Worm (Caenorhabditis elegans) whole organism, late embryonic: Measurements from ENCODE around the gene mrpl-20.

Experiments used
- C08G9.2 ChIP-seq: sonication (generic microtip); optimal IDR thresholded peaks from 2 replicates; lab custom pipeline; 2016; ENCODE audit warnings: mild to moderate bottlenecking, missing genetic modification characterization, moderate library complexity, missing compliant biosample characterization
- F13H6.1 ChIP-seq: sonication (generic microtip); optimal IDR thresholded peaks from 2 replicates; lab custom pipeline; 2016; ENCODE audit warnings: missing genetic modification characterization, missing compliant biosample characterization
- K09A11.1 ChIP-seq: sonication (generic microtip); optimal IDR thresholded peaks from 2 replicates; lab custom pipeline; 2017; ENCODE audit warnings: antibody characterized with exemption, mild to moderate bottlenecking, missing genetic modification characterization, missing compliant biosample characterization; ENCODE audit not compliant: insufficient read depth
- T23F11.4 ChIP-seq: fragments of 200-800 bp; sonication (Bioruptor generic); optimal IDR thresholded peaks from 2 replicates; lab custom pipeline; 2018; ENCODE audit warnings: mild to moderate bottlenecking, missing genetic modification characterization, missing compliant biosample characterization
- ahr-1 ChIP-seq: sonication (generic microtip); optimal IDR thresholded peaks from 2 replicates; lab custom pipeline; 2016; ENCODE audit warnings: missing genetic modification characterization, missing compliant biosample characterization
- ama-1 ChIP-seq: fragments of 150-350 bp; optimal IDR thresholded peaks from 2 replicates; lab custom pipeline; 2014
- ceh-2 ChIP-seq: sonication (generic microtip); optimal IDR thresholded peaks from 2 replicates; lab custom pipeline; 2016; ENCODE audit warnings: missing genotype, missing genetic modification characterization, missing compliant biosample characterization
- ceh-48 ChIP-seq: sonication (generic microtip); optimal IDR thresholded peaks from 2 replicates; lab custom pipeline; 2016; ENCODE audit warnings: missing genetic modification characterization, inconsistent platforms, missing compliant biosample characterization
- dmd-4 ChIP-seq: sonication (generic microtip); optimal IDR thresholded peaks from 2 replicates; lab custom pipeline; 2016; ENCODE audit warnings: borderline replicate concordance, missing genetic modification characterization, missing compliant biosample characterization
- elt-4 ChIP-seq: sonication (generic microtip); optimal IDR thresholded peaks from 2 replicates; lab custom pipeline; 2016; ENCODE audit warnings: missing genetic modification characterization, missing compliant biosample characterization
- hlh-15 ChIP-seq: sonication (generic microtip); optimal IDR thresholded peaks from 2 replicates; lab custom pipeline; 2016; ENCODE audit warnings: missing genetic modification characterization, missing compliant biosample characterization
- hlh-6 ChIP-seq: sonication (generic microtip); optimal IDR thresholded peaks from 2 replicates; lab custom pipeline; 2016; ENCODE audit warnings: missing genotype, missing genetic modification characterization, missing compliant biosample characterization
- hlh-8 ChIP-seq: sonication (generic microtip); optimal IDR thresholded peaks from 2 replicates; lab custom pipeline; 2016; ENCODE audit warnings: missing genotype, missing genetic modification characterization, missing compliant biosample characterization
- lin-11 ChIP-seq: fragments of 200-800 bp; sonication (Bioruptor generic); optimal IDR thresholded peaks from 2 replicates; lab custom pipeline; 2018; ENCODE audit warnings: mild to moderate bottlenecking, missing genetic modification characterization, missing compliant biosample characterization
- mec-3 ChIP-seq: sonication (generic microtip); optimal IDR thresholded peaks from 2 replicates; lab custom pipeline; 2016; ENCODE audit warnings: borderline replicate concordance, missing genetic modification characterization, missing compliant biosample characterization
- nfya-1 ChIP-seq: sonication (generic microtip); optimal IDR thresholded peaks from 2 replicates; lab custom pipeline; 2017; ENCODE audit warnings: missing genetic modification characterization, mild to moderate bottlenecking, missing compliant biosample characterization, antibody characterized with exemption, moderate library complexity
- nhr-11 ChIP-seq: fragments of 150-350 bp; optimal IDR thresholded peaks from 2 replicates; lab custom pipeline; 2014; ENCODE audit warnings: missing biosample characterization, missing genetic modification characterization
- nhr-232 ChIP-seq: sonication (generic microtip); optimal IDR thresholded peaks from 2 replicates; lab custom pipeline; 2016; ENCODE audit warnings: missing genetic modification characterization, missing compliant biosample characterization
- pat-9 ChIP-seq: fragments of 200-800 bp; sonication (Bioruptor generic); optimal IDR thresholded peaks from 2 replicates; lab custom pipeline; 2018; ENCODE audit warnings: mild to moderate bottlenecking, missing genetic modification characterization, moderate library complexity, missing compliant biosample characterization
- pha-4 ChIP-seq: fragments of 150-350 bp; optimal IDR thresholded peaks from 2 replicates; lab custom pipeline; 2018; ENCODE audit warnings: missing biosample characterization, missing genetic modification reagents, missing genetic modification characterization
- pqm-1 ChIP-seq: sonication (generic microtip); optimal IDR thresholded peaks from 2 replicates; lab custom pipeline; 2016; ENCODE audit warnings: missing genetic modification characterization, missing compliant biosample characterization
- ref-2 ChIP-seq: sonication (generic microtip); optimal IDR thresholded peaks from 2 replicates; lab custom pipeline; 2016; ENCODE audit warnings: missing genetic modification characterization, missing compliant biosample characterization
- rnt-1 ChIP-seq: sonication (generic microtip); optimal IDR thresholded peaks from 2 replicates; lab custom pipeline; 2016; ENCODE audit warnings: missing genetic modification characterization, missing compliant biosample characterization
- sdc-2 ChIP-seq: sonication (generic microtip); optimal IDR thresholded peaks from 2 replicates; lab custom pipeline; 2016; ENCODE audit warnings: missing genotype, missing genetic modification characterization, missing compliant biosample characterization
- sox-2 ChIP-seq: fragments of 200-800 bp; sonication (Bioruptor generic); IDR thresholded peaks from 2 replicates; pipeline ENCODE4 v1.3.6; 2022; ENCODE audit warnings: missing genetic modification reagents, missing genetic modification characterization, missing compliant biosample characterization
- syd-9 ChIP-seq: sonication (generic microtip); optimal IDR thresholded peaks from 2 replicates; lab custom pipeline; 2016; ENCODE audit warnings: mild to moderate bottlenecking, missing genetic modification characterization, moderate library complexity, missing compliant biosample characterization
- zip-5 ChIP-seq: sonication (generic microtip); optimal IDR thresholded peaks from 2 replicates; lab custom pipeline; 2016; ENCODE audit warnings: missing genetic modification characterization, missing compliant biosample characterization

mrpl-20 gene

ce11 chrII:13315637-13316523 lies 22.2 kb upstream of the mrpl-20 start:
- TF ChIP-seq dmd-4 (tag; lab: Kevin White, UChicago) (no peak), ref-2 (tag; lab: Kevin White, UChicago) (no peak), ama-1 (lab: Kevin White, UChicago) (no peak), F13H6.1 (no peak), ceh-48 (tag; lab: Kevin White, UChicago) (peak; percentile 98), zip-5 (tag; lab: Kevin White, UChicago) (no peak)

ce11 chrII:13316630-13317029 lies 21.5 kb upstream of the mrpl-20 start:
- TF ChIP-seq ref-2 (tag; lab: Kevin White, UChicago) (no peak), mec-3 (tag; lab: Kevin White, UChicago) (peak; percentile 31), hlh-6 (tag; lab: Kevin White, UChicago) (peak; percentile 57), sdc-2 (tag; lab: Kevin White, UChicago) (peak; percentile 12), pat-9 (tag; lab: Kevin White, UChicago) (no peak), elt-4 (tag; lab: Kevin White, UChicago) (peak; percentile 72)

ce11 chrII:13320811-13321210 lies 17.3 kb upstream of the mrpl-20 start, which contains the start of gene mac-1:
Gene mac-1 (minus strand): TSS chrII:13320911.
- TF ChIP-seq rnt-1: no peak
- no peak for TF ChIP-seq pqm-1
- no peak for TF ChIP-seq T23F11.4 (GFP tag; lab: Kevin White, UChicago)
- no peak for TF ChIP-seq ama-1 (lab: Kevin White, UChicago)

- TF ChIP-seq nfya-1 (tag; lab: Kevin White, UChicago) (peak; percentile 98), lin-11 (tag; lab: Kevin White, UChicago) (no peak)
Measured at ce11 chrII:13321235-13321634, 16.8 kb upstream of the mrpl-20 start.

ce11 chrII:13325290-13325689 lies 12.8 kb upstream of the mrpl-20 start:
- TF ChIP-seq C08G9.2 (tag; lab: Kevin White, UChicago) (peak; percentile 19), syd-9 (no peak), nhr-232 (tag; lab: Kevin White, UChicago) (no peak), ahr-1 (tag; lab: Kevin White, UChicago) (no peak), hlh-15 (tag; lab: Kevin White, UChicago) (no peak), elt-4 (tag; lab: Kevin White, UChicago) (peak; percentile 81)

ce11 chrII:13326478-13326877 lies 11.6 kb upstream of the mrpl-20 start:
- TF ChIP-seq ceh-2 (tag; lab: Kevin White, UChicago) (no peak), sdc-2 (tag; lab: Kevin White, UChicago) (no peak), K09A11.1 (tag; lab: Kevin White, UChicago) (no peak), dmd-4 (tag; lab: Kevin White, UChicago) (no peak), ceh-48 (tag; lab: Kevin White, UChicago) (no peak), nhr-11 (tag; lab: Kevin White, UChicago) (no peak), pha-4 (tag; lab: Kevin White, UChicago) (no peak), sox-2 (GFP tag; lab: Robert Waterston, UW) (no peak)

ce11 chrII:13330359-13330758 lies 7.7 kb upstream of the mrpl-20 start, which contains the start of gene sam-10:
Gene sam-10 (minus strand): TSS chrII:13330525.
- TF ChIP-seq hlh-8 (tag; lab: Kevin White, UChicago): no peak
- TF ChIP-seq, all 69 proteins: peak for 0
